Worm (Caenorhabditis elegans) whole organism, midembryonic: ENCODE data around the gene acr-10.

Source experiments
- cog-1 ChIP-seq: sonication (generic microtip); optimal IDR thresholded peaks from 2 replicates; lab custom pipeline; 2016; ENCODE audit warnings: missing genetic modification characterization, missing compliant biosample characterization
- flt-1 ChIP-seq: fragments of 200-800 bp; sonication (Bioruptor generic); IDR thresholded peaks from 2 replicates; pipeline ENCODE4 v1.3.6; 2022; ENCODE audit warnings: missing genetic modification characterization, missing compliant biosample characterization
- klf-2 ChIP-seq: fragments of 200-800 bp; sonication (Bioruptor generic); conservative IDR thresholded peaks from 2 replicates; pipeline ENCODE4 v1.3.6; 2022; ENCODE audit warnings: missing genetic modification reagents, missing genetic modification characterization, missing compliant biosample characterization
- med-1 ChIP-seq: sonication (generic microtip); optimal IDR thresholded peaks from 2 replicates; lab custom pipeline; 2017; ENCODE audit warnings: missing genetic modification characterization, mild to moderate bottlenecking, missing compliant biosample characterization, antibody characterized with exemption, missing genetic modification reagents; ENCODE audit not compliant: insufficient read depth
- ref-1 ChIP-seq: fragments of 200-800 bp; sonication (Bioruptor generic); conservative IDR thresholded peaks from 2 replicates; pipeline ENCODE4 v1.3.6; 2022; ENCODE audit warnings: missing genetic modification reagents, missing genetic modification characterization, missing compliant biosample characterization
- ztf-23 ChIP-seq: fragments of 200-800 bp; sonication (Bioruptor generic); IDR thresholded peaks from 2 replicates; pipeline ENCODE4 v1.3.6; 2022; ENCODE audit warnings: missing genetic modification reagents, missing genetic modification characterization, missing compliant biosample characterization

DNA sequence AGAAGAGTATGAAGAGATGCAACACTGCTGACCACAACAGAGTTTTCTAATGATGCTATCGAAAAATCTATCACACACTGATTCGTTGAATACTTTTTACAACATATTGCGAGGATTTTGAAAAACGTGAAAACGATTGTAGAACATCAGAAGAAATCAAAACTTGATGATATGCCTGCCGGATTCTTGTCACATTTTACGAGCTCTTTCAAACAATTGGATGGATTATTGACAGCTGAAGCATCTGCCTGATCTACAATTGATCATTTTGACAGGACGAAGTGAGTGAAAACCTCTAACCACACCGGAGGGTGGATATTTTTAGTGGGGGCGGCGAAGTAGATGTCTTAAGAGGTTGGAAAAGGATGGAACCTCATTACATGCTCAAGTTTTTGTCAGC is 50.4 kb downstream of the acr-10 start:
- TF ChIP-seq ref-1 (GFP tag; lab: Robert Waterston, UW) (no peak), klf-2 (no peak), flt-1 (GFP tag; lab: Robert Waterston, UW) (no peak), ztf-23 (no peak), med-1 (no peak), cog-1 (no peak)
